Fruit fly (Drosophila melanogaster) whole organism, embryonic: Measurements from ENCODE around the gene solo.
A peak's percentile ranks its signal among the peaks of the same experiment; 100 is the strongest.

Experiments used
- Ada2b ChIP-seq: fragments of 200-800 bp; sonication (Bioruptor generic); IDR thresholded peaks from 2 replicates; pipeline ENCODE4 v1.3.6; 2022; ENCODE audit warnings: missing biosample characterization, missing genetic modification characterization
- Awh ChIP-seq: fragments of 200-800 bp; sonication (Bioruptor generic); IDR thresholded peaks from 2 replicates; pipeline ENCODE4, ENCODE4 v1.3.6; 2022; ENCODE audit warnings: missing biosample characterization, missing genetic modification characterization
- Blimp-1 ChIP-seq: fragments of 200-800 bp; sonication (Bioruptor generic); optimal IDR thresholded peaks from 3 replicates; lab custom pipeline; 2018; ENCODE audit warnings: missing biosample characterization, missing genetic modification characterization, mild to moderate bottlenecking, moderate library complexity, missing genetic modification reagents
- CG10209 ChIP-seq: fragments of 200-800 bp; sonication (Bioruptor generic); optimal IDR thresholded peaks from 3 replicates; lab custom pipeline; 2017; ENCODE audit warnings: missing biosample characterization, mild to moderate bottlenecking, missing genetic modification characterization, missing genetic modification reagents
- CG1024 ChIP-seq: fragments of 200-800 bp; sonication (Bioruptor generic); IDR thresholded peaks from 2 replicates; pipeline ENCODE4 v1.3.6; 2022; ENCODE audit warnings: missing biosample characterization, missing genetic modification characterization
- CG10274 ChIP-seq: fragments of 200-800 bp; sonication (Bioruptor generic); optimal IDR thresholded peaks from 3 replicates; lab custom pipeline; 2017; ENCODE audit warnings: missing biosample characterization, mild to moderate bottlenecking, missing genetic modification characterization
- CG11456 ChIP-seq: fragments of 200-800 bp; sonication (Bioruptor generic); IDR thresholded peaks from 3 replicates; pipeline ENCODE4 v1.3.6; 2022; ENCODE audit warnings: missing biosample characterization, missing genetic modification characterization
- CG14441 ChIP-seq: fragments of 200-800 bp; sonication (Bioruptor generic); IDR thresholded peaks from 2 replicates; pipeline ENCODE4 v1.3.6; 2022; ENCODE audit warnings: missing biosample characterization, missing genetic modification characterization
- CG15073 ChIP-seq: fragments of 200-800 bp; sonication (Bioruptor generic); optimal IDR thresholded peaks from 2 replicates; lab custom pipeline; 2016; ENCODE audit warnings: missing biosample characterization, missing genetic modification characterization
- CG1529 ChIP-seq: fragments of 200-800 bp; sonication (Bioruptor generic); optimal IDR thresholded peaks from 3 replicates; lab custom pipeline; 2018; ENCODE audit warnings: missing biosample characterization, missing genetic modification characterization
- CG15514 ChIP-seq: fragments of 200-800 bp; sonication (Bioruptor generic); optimal IDR thresholded peaks from 3 replicates; lab custom pipeline; 2017; ENCODE audit warnings: missing biosample characterization, missing genetic modification characterization, mild to moderate bottlenecking, moderate library complexity, missing genetic modification reagents
- CG1647 ChIP-seq: fragments of 200-800 bp; sonication (Bioruptor generic); optimal IDR thresholded peaks from 3 replicates; lab custom pipeline; 2016; ENCODE audit warnings: missing biosample characterization, missing genetic modification characterization
- CG16813 ChIP-seq: fragments of 200-800 bp; sonication (Bioruptor generic); IDR thresholded peaks from 3 replicates; pipeline ENCODE4 v1.3.6; 2022; ENCODE audit warnings: missing biosample characterization, missing genetic modification characterization; ENCODE audit not compliant: partially characterized antibody
- CG18011 ChIP-seq: fragments of 200-800 bp; sonication (Bioruptor generic); optimal IDR thresholded peaks from 2 replicates; lab custom pipeline; 2017; ENCODE audit warnings: missing biosample characterization, missing genetic modification characterization, mild to moderate bottlenecking, moderate library complexity, missing genotype
- CG33213 ChIP-seq: fragments of 200-800 bp; sonication (Bioruptor generic); optimal IDR thresholded peaks from 3 replicates; lab custom pipeline; 2016; ENCODE audit warnings: missing biosample characterization, missing genetic modification characterization
- CG34422 ChIP-seq: fragments of 200-800 bp; sonication (Bioruptor generic); IDR thresholded peaks from 3 replicates; pipeline ENCODE4 v1.3.6; 2022; ENCODE audit warnings: missing biosample characterization, missing genetic modification characterization
- CG3995 ChIP-seq: fragments of 200-800 bp; sonication (Bioruptor generic); optimal IDR thresholded peaks from 3 replicates; lab custom pipeline; 2016; ENCODE audit warnings: missing biosample characterization, missing genetic modification characterization
- CG7786 ChIP-seq: fragments of 200-800 bp; sonication (Bioruptor generic); optimal IDR thresholded peaks from 2 replicates; lab custom pipeline; 2016; ENCODE audit warnings: missing biosample characterization, missing genetic modification characterization
- CG7963 ChIP-seq: fragments of 200-800 bp; sonication (Bioruptor generic); IDR thresholded peaks from 3 replicates; pipeline ENCODE4 v1.3.6; 2022; ENCODE audit warnings: missing biosample characterization, missing genetic modification characterization; ENCODE audit not compliant: partially characterized antibody
- CG8765 ChIP-seq: fragments of 200-800 bp; sonication (Bioruptor generic); IDR thresholded peaks from 2 replicates; pipeline ENCODE4 v1.3.6; 2022; ENCODE audit warnings: missing biosample characterization, missing genetic modification characterization
- CG8924 ChIP-seq: fragments of 200-800 bp; optimal IDR thresholded peaks from 3 replicates; lab custom pipeline; 2019; ENCODE audit warnings: missing biosample characterization, mild to moderate bottlenecking, missing genetic modification characterization, moderate library complexity
- CrebB ChIP-seq: fragments of 200-800 bp; sonication (Bioruptor generic); optimal IDR thresholded peaks from 3 replicates; lab custom pipeline; 2018; ENCODE audit warnings: missing biosample characterization, mild to moderate bottlenecking, missing genetic modification characterization
- HLH4C ChIP-seq: fragments of 200-800 bp; sonication (Bioruptor generic); IDR thresholded peaks from 3 replicates; pipeline ENCODE4 v1.3.6; 2022; ENCODE audit warnings: missing biosample characterization, missing genetic modification characterization; ENCODE audit not compliant: partially characterized antibody
- NC2β ChIP-seq: fragments of 200-800 bp; sonication (Bioruptor generic); optimal IDR thresholded peaks from 2 replicates; lab custom pipeline; 2016; ENCODE audit warnings: missing biosample characterization, missing genetic modification characterization
- Nf-YA ChIP-seq: fragments of 200-800 bp; sonication (Bioruptor generic); IDR thresholded peaks from 2 replicates; pipeline ENCODE4 v1.3.6; 2022; ENCODE audit warnings: missing biosample characterization, missing genetic modification characterization
- Opbp ChIP-seq: fragments of 200-800 bp; sonication (Bioruptor generic); IDR thresholded peaks from 3 replicates; pipeline ENCODE4 v1.3.6; 2022; ENCODE audit warnings: missing biosample characterization, missing genetic modification characterization; ENCODE audit not compliant: partially characterized antibody
- Ravus ChIP-seq: fragments of 200-800 bp; sonication (Bioruptor generic); IDR thresholded peaks from 2 replicates; pipeline ENCODE4 v1.3.6; 2022; ENCODE audit warnings: missing biosample characterization, missing genetic modification characterization
- Scr ChIP-seq: fragments of 200-800 bp; sonication (Bioruptor generic); IDR thresholded peaks from 2 replicates; pipeline ENCODE4 v1.3.6; 2022; ENCODE audit warnings: missing biosample characterization, missing genetic modification characterization; ENCODE audit not compliant: partially characterized antibody
- Sry-δ ChIP-seq: fragments of 200-800 bp; sonication (Bioruptor generic); optimal IDR thresholded peaks from 2 replicates; lab custom pipeline; 2016; ENCODE audit warnings: missing biosample characterization, missing genetic modification characterization
- Tbp ChIP-seq: fragments of >200 bp; optimal IDR thresholded peaks from 2 replicates; lab custom pipeline; 2018; ENCODE audit warnings: missing biosample characterization, missing genetic modification characterization
- ab ChIP-seq: fragments of 200-800 bp; sonication (Bioruptor generic); optimal IDR thresholded peaks from 2 replicates; lab custom pipeline; 2016; ENCODE audit warnings: missing biosample characterization, missing genetic modification characterization
- aop ChIP-seq: fragments of 200-800 bp; sonication (Bioruptor generic); IDR thresholded peaks from 2 replicates; pipeline ENCODE4 v1.3.6; 2022; ENCODE audit warnings: missing biosample characterization, missing genetic modification characterization
- cad ChIP-seq: fragments of >200 bp; optimal IDR thresholded peaks from 2 replicates; lab custom pipeline; 2017; ENCODE audit warnings: missing biosample characterization, missing genetic modification characterization
- dmrt11E ChIP-seq: fragments of 200-800 bp; sonication (Bioruptor generic); optimal IDR thresholded peaks from 3 replicates; lab custom pipeline; 2018; ENCODE audit warnings: missing biosample characterization, mild to moderate bottlenecking, missing genetic modification characterization, moderate library complexity
- exex ChIP-seq: fragments of 200-800 bp; sonication (Bioruptor generic); optimal IDR thresholded peaks from 4 replicates; lab custom pipeline; 2018; ENCODE audit warnings: missing biosample characterization, mild to moderate bottlenecking, missing genetic modification characterization, moderate library complexity
- grn ChIP-seq: fragments of 200-800 bp; sonication (Bioruptor generic); optimal IDR thresholded peaks from 3 replicates; lab custom pipeline; 2017; ENCODE audit warnings: missing biosample characterization, missing genetic modification characterization
- ham ChIP-seq: fragments of 200-800 bp; sonication (Bioruptor generic); IDR thresholded peaks from 2 replicates; pipeline ENCODE4 v1.3.6; 2022; ENCODE audit warnings: missing biosample characterization, missing genetic modification characterization
- her ChIP-seq: fragments of 200-800 bp; sonication (Bioruptor generic); optimal IDR thresholded peaks from 2 replicates; lab custom pipeline; 2016; ENCODE audit warnings: missing biosample characterization, missing genetic modification characterization
- jigr1 ChIP-seq: fragments of 200-800 bp; sonication (Bioruptor generic); IDR thresholded peaks from 3 replicates; pipeline ENCODE4 v1.3.6; 2022; ENCODE audit warnings: missing biosample characterization, missing genetic modification characterization
- lov ChIP-seq, 2 experiments: fragments of 200-800 bp in 1 of 2; fragments of >200 bp in 1 of 2; sonication (Bioruptor generic) in 1 of 2; IDR thresholded peaks in 1 of 2; optimal IDR thresholded peaks in 1 of 2; 2 replicates in 1 of 2; 3 replicates in 1 of 2; pipeline versions ENCODE4 v1.3.6 to Lab custom; 2017 to 2022; ENCODE audit warnings: missing biosample characterization in 1 of 2, missing genetic modification characterization in 1 of 2
- mam ChIP-seq: fragments of 200-800 bp; sonication (Bioruptor generic); optimal IDR thresholded peaks from 3 replicates; lab custom pipeline; 2016; ENCODE audit warnings: missing biosample characterization, missing genetic modification characterization
- mirr ChIP-seq: fragments of 200-800 bp; sonication (Bioruptor generic); optimal IDR thresholded peaks from 3 replicates; lab custom pipeline; 2018; ENCODE audit warnings: missing biosample characterization, mild to moderate bottlenecking, missing genetic modification characterization
- prd ChIP-seq, 3 experiments: fragments of >200 bp in 2 of 3; fragments of 200-800 bp in 1 of 3; sonication (Bioruptor generic) in 1 of 3; optimal IDR thresholded peaks in 2 of 3; IDR thresholded peaks in 1 of 3; 2 replicates in 2 of 3; 3 replicates in 1 of 3; pipeline versions ENCODE4 v1.3.6 to Lab custom; 2017 to 2022; ENCODE audit warnings: missing biosample characterization in 1 of 3, missing genetic modification characterization in 1 of 3
- sens-2 ChIP-seq: fragments of 200-800 bp; sonication (Bioruptor generic); IDR thresholded peaks from 2 replicates; pipeline ENCODE4 v1.3.6; 2022; ENCODE audit warnings: missing biosample characterization, missing genetic modification characterization
- shn ChIP-seq: fragments of 200-800 bp; sonication (Bioruptor generic); optimal IDR thresholded peaks from 3 replicates; lab custom pipeline; 2016; ENCODE audit warnings: missing biosample characterization, missing genetic modification characterization
- slou ChIP-seq: fragments of 200-800 bp; sonication (Bioruptor generic); optimal IDR thresholded peaks from 3 replicates; lab custom pipeline; 2016; ENCODE audit warnings: missing biosample characterization, missing genetic modification characterization
- ssp ChIP-seq: fragments of 200-800 bp; sonication (Bioruptor generic); IDR thresholded peaks from 2 replicates; pipeline ENCODE4 v1.3.6; 2022; ENCODE audit warnings: missing biosample characterization, missing genetic modification characterization
- unc-4 ChIP-seq: fragments of 200-800 bp; sonication (Bioruptor generic); IDR thresholded peaks from 2 replicates; pipeline ENCODE4 v1.3.6; 2022; ENCODE audit warnings: missing biosample characterization, missing genetic modification characterization; ENCODE audit not compliant: partially characterized antibody
- vnd ChIP-seq: fragments of 200-800 bp; sonication (Bioruptor generic); IDR thresholded peaks from 3 replicates; pipeline ENCODE4 v1.3.6; 2022; ENCODE audit warnings: missing biosample characterization, missing genetic modification characterization; ENCODE audit not compliant: partially characterized antibody
- zen2 ChIP-seq: fragments of 200-800 bp; sonication (Bioruptor generic); IDR thresholded peaks from 3 replicates; pipeline ENCODE4 v1.3.6; 2022; ENCODE audit warnings: missing biosample characterization, missing genetic modification characterization; ENCODE audit not compliant: partially characterized antibody

Gene solo

dm6 chr2L:15039309-15039772 lies 22.1 kb upstream of the solo start (continued):
- TF ChIP-seq CG10274 (no peak), exex (tag; lab: Kevin White, UChicago) (no peak), prd (optimal IDR thresholded peaks at IDR 0.05; lab: Kevin White, UChicago) (no peak), prd (GFP tag; IDR thresholded peaks at IDR 0.05; lab: Robert Waterston, UW) (peak; percentile 48; the same call in 1 of the 3 replicates), grn (GFP tag; lab: Kevin White, UChicago) (no peak), CG33213 (peak; percentile 39), CG11456 (GFP tag; lab: Robert Waterston, UW) (no peak; the same call in none of the 3 replicates), NC2β (GFP tag; lab: Kevin White, UChicago) (peak; percentile 13), sens-2 (GFP tag; lab: Robert Waterston, UW) (no peak), zen2 (peak; percentile 88), unc-4 (GFP tag; lab: Robert Waterston, UW) (peak; percentile 78), CG1024 (GFP tag; lab: Robert Waterston, UW) (0 out of 2 replicates have a peak, but pooled peaks have one; percentile 9), shn (GFP tag; lab: Kevin White, UChicago) (peak; percentile 39), Ravus (GFP tag; lab: Robert Waterston, UW) (no peak), cad (GFP tag; lab: Kevin White, UChicago) (no peak), ab (GFP tag; lab: Kevin White, UChicago) (no peak), HLH4C (peak; percentile 84), CG14441 (GFP tag; lab: Robert Waterston, UW) (no peak), CG3995 (GFP tag; lab: Kevin White, UChicago) (no peak), CG7963 (GFP tag; lab: Robert Waterston, UW) (peak; percentile 91), Opbp (GFP tag; lab: Robert Waterston, UW) (peak; percentile 93), aop (GFP tag; lab: Robert Waterston, UW) (no peak), her (GFP tag; lab: Kevin White, UChicago) (peak; percentile 15), CG8765 (GFP tag; lab: Robert Waterston, UW) (peak; percentile 41; the same call in 1 of the 2 replicates), CG1529 (GFP tag; lab: Kevin White, UChicago) (no peak), mirr (no peak), vnd (GFP tag; lab: Robert Waterston, UW) (peak; percentile 83), CG7786 (GFP tag; lab: Kevin White, UChicago) (peak; percentile 2), ssp (GFP tag; lab: Robert Waterston, UW) (no peak), CG10209 (no peak), CG16813 (GFP tag; lab: Robert Waterston, UW) (peak; percentile 92), jigr1 (no peak), slou (GFP tag; lab: Kevin White, UChicago) (no peak), CrebB (tag; lab: Kevin White, UChicago) (no peak), Sry-δ (GFP tag; lab: Kevin White, UChicago) (peak; percentile 76), Tbp (GFP tag; lab: Kevin White, UChicago) (no peak), CG8924 (tag; lab: Kevin White, UChicago) (peak; percentile 25), dmrt11E (tag; lab: Kevin White, UChicago) (peak; percentile 24), Scr (GFP tag; lab: Robert Waterston, UW) (peak; percentile 83), CG34422 (GFP tag; lab: Robert Waterston, UW) (peak; percentile 79), Ada2b (GFP tag; lab: Robert Waterston, UW) (no peak), lov (optimal IDR thresholded peaks at IDR 0.05; lab: Kevin White, UChicago) (no peak), lov (GFP tag; IDR thresholded peaks at IDR 0.05; lab: Robert Waterston, UW) (no peak; the same call in 2 of the 3 replicates), Blimp-1 (GFP tag; lab: Kevin White, UChicago) (no peak), CG1647 (GFP tag; lab: Kevin White, UChicago) (peak; percentile 48), ham (no peak), CG18011 (GFP tag; lab: Kevin White, UChicago) (no peak), CG15514 (peak; percentile 58), Nf-YA (GFP tag; lab: Robert Waterston, UW) (no peak), mam (GFP tag; lab: Kevin White, UChicago) (peak; percentile 46), CG15073 (GFP tag; lab: Kevin White, UChicago) (no peak), Awh (no peak)
